Worm (Caenorhabditis elegans): ENCODE results near the gene T15H9.4.

The T15H9.4 gene

DNA sequence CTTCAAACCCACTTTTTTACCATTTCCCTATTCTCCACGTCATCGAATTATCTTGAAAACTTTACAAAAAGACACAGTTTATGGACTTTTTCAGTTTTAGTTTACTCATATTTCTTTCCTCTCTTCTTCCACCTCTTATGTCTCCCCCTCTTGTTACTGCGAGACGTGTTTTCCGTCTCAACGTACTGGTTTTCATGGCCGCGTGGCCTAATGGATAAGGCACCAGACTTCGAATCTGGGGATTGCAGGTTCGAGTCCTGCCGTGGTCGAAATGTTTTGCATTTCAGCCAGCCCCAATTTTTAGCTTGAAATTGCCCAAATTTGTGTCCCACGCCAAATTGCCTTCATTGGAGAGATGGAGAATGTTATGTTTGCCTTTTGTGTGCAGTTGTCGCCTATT, 45.6 kb upstream of the T15H9.4 start (continued):
- peak; percentile 69; the same call in 1 of the 2 replicates for TF ChIP-seq mxl-2 (GFP tag; conservative IDR thresholded peaks at IDR 0.05)
- TF ChIP-seq sdz-12 (GFP tag; optimal IDR thresholded peaks at IDR 0.05), result peak; percentile 69
- TF ChIP-seq hlh-30 (tag; optimal IDR thresholded peaks at IDR 0.05; ENCODE audit: insufficient read depth), result peak; percentile 54
- peak; percentile 76; the same call in 1 of the 2 replicates for TF ChIP-seq ceh-20 (GFP tag; IDR thresholded peaks at IDR 0.05)
- TF ChIP-seq hlh-11 (tag; optimal IDR thresholded peaks at IDR 0.05), result peak; percentile 72
- peak; percentile 88; the same call in 1 of the 2 replicates for TF ChIP-seq pha-4 (GFP tag; IDR thresholded peaks at IDR 0.05)
- TF ChIP-seq pha-4 (tag; optimal IDR thresholded peaks at IDR 0.05), result no peak
- 0 out of 2 replicates have a peak, but pooled peaks have one; percentile 46 for TF ChIP-seq saeg-2 (GFP tag; IDR thresholded peaks at IDR 0.05)
- TF ChIP-seq aha-1 (tag), result peak; percentile 98
- peak; percentile 62 for TF ChIP-seq nhr-48 (tag; optimal IDR thresholded peaks at IDR 0.05)
- no peak for TF ChIP-seq ama-1 (optimal IDR thresholded peaks at IDR 0.05)
- TF ChIP-seq attf-4 (tag; optimal IDR thresholded peaks at IDR 0.05), result no peak
- peak; percentile 49; the same call in 1 of the 2 replicates for TF ChIP-seq zfp-3 (GFP tag; conservative IDR thresholded peaks at IDR 0.05)
- peak; percentile 71 for TF ChIP-seq nhr-11 (tag; optimal IDR thresholded peaks at IDR 0.05)
- TF ChIP-seq cey-2 (tag; optimal IDR thresholded peaks at IDR 0.05; ENCODE audit: borderline replicate concordance, insufficient read depth), result no peak
- peak; percentile 97 for TF ChIP-seq lim-7 (GFP tag; IDR thresholded peaks at IDR 0.05)
- TF ChIP-seq madf-5 (GFP tag; IDR thresholded peaks at IDR 0.05), result peak; percentile 91 to 93
- peak; percentile 72; the same call in 1 of the 2 replicates for TF ChIP-seq Y75B8A.6 (GFP tag; IDR thresholded peaks at IDR 0.05)
- TF ChIP-seq aly-2 (tag; optimal IDR thresholded peaks at IDR 0.05), result peak; percentile 39
- TF ChIP-seq zip-2 (tag; optimal IDR thresholded peaks at IDR 0.05), result no peak
- no peak for TF ChIP-seq daf-8 (GFP tag; IDR thresholded peaks at IDR 0.05)
- TF ChIP-seq nhr-111 (GFP tag; optimal IDR thresholded peaks at IDR 0.05), result peak; percentile 67
- TF ChIP-seq lin-39 (tag; optimal IDR thresholded peaks at IDR 0.05), result no peak
- peak; percentile 91 for TF ChIP-seq tra-1 (GFP tag; IDR thresholded peaks at IDR 0.05)
- TF ChIP-seq ZK546.5 (tag; optimal IDR thresholded peaks at IDR 0.05), result no peak
- TF ChIP-seq zfp-2 (tag; optimal IDR thresholded peaks at IDR 0.05), result no peak
- TF ChIP-seq lir-3 (tag; optimal IDR thresholded peaks at IDR 0.05), result no peak
- TF ChIP-seq mxl-3 (GFP tag; optimal IDR thresholded peaks at IDR 0.05), result peak; percentile 64
- TF ChIP-seq R02D3.7 (tag; optimal IDR thresholded peaks at IDR 0.05), result no peak
- peak; percentile 5 for TF ChIP-seq lin-13 (GFP tag; optimal IDR thresholded peaks at IDR 0.05)
- TF ChIP-seq jun-1 (tag; optimal IDR thresholded peaks at IDR 0.05), result no peak
- TF ChIP-seq nhr-102 (tag; optimal IDR thresholded peaks at IDR 0.05), result peak; percentile 50
- peak; percentile 73 for TF ChIP-seq snpc-1.2 (GFP tag; IDR thresholded peaks at IDR 0.05)
- no peak for TF ChIP-seq zag-1 (tag; optimal IDR thresholded peaks at IDR 0.05)
- peak; percentile 68; the same call in 1 of the 2 replicates for TF ChIP-seq mdt-29 (GFP tag; IDR thresholded peaks at IDR 0.05)
- TF ChIP-seq daf-16 (GFP tag; optimal IDR thresholded peaks at IDR 0.05), result peak in 1 of 2 experiments; percentile 79
- TF ChIP-seq daf-16 (tag; optimal IDR thresholded peaks at IDR 0.05), result peak; percentile 45
- TF ChIP-seq nhr-76 (tag; optimal IDR thresholded peaks at IDR 0.05), result no peak
- no peak for TF ChIP-seq nhr-10 (tag; optimal IDR thresholded peaks at IDR 0.05)
- peak; percentile 70 for TF ChIP-seq spr-1 (tag; optimal IDR thresholded peaks at IDR 0.05)
- peak; percentile 29 for TF ChIP-seq ztf-7 (tag; optimal IDR thresholded peaks at IDR 0.05)
- TF ChIP-seq duxl-1 (tag; optimal IDR thresholded peaks at IDR 0.05; ENCODE audit: poor library complexity), result peak; percentile 59
- TF ChIP-seq nhr-77 (tag; optimal IDR thresholded peaks at IDR 0.05), result no peak
- TF ChIP-seq set-16 (GFP tag; IDR thresholded peaks at IDR 0.05), result peak; percentile 20; the same call in 1 of the 2 replicates
- TF ChIP-seq rbr-2 (tag; optimal IDR thresholded peaks at IDR 0.05), result peak; percentile 50
- no peak for TF ChIP-seq snpc-4 (tag; optimal IDR thresholded peaks at IDR 0.05)
- peak; percentile 57; the same call in 1 of the 2 replicates for TF ChIP-seq dmd-9 (GFP tag; IDR thresholded peaks at IDR 0.05)
- peak; percentile 84 for TF ChIP-seq arid-1 (GFP tag; conservative IDR thresholded peaks at IDR 0.05)
- peak; percentile 63 for TF ChIP-seq unc-130 (GFP tag; optimal IDR thresholded peaks at IDR 0.05)
- no peak for TF ChIP-seq unc-62 (GFP tag; optimal IDR thresholded peaks at IDR 0.05 in 1 of 2)
- no peak for TF ChIP-seq unc-62 (tag; optimal IDR thresholded peaks at IDR 0.05)
- TF ChIP-seq egl-27 (tag; optimal IDR thresholded peaks at IDR 0.05), result no peak

Data from whole organism, L4 larva.